Worm (Caenorhabditis elegans): ENCODE data around the gene T12B5.14.

DNA sequence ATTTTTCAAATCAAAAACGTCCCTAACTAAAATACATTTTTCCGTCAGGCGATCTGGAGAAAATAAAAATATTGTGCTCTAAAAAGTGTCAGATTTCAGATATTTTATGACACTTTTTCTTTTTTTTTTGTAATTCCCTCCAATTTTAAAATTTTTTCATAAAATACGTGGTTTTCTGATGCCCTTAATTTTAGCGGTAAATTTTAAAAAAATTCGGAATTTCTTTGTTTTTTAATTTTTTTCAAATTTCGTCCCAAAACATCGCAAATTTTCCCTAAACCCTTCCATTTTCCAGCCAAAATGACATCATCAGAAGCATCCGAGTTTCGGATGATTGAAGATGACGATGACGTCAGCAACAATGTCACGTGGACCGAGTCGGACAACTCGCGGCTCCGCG is 36.9 kb downstream of the T12B5.14 start, which contains the start of gene trp-2:
- no peak for TF ChIP-seq flt-1 (GFP tag; IDR thresholded peaks at IDR 0.05)
- TF ChIP-seq klf-2 (GFP tag; conservative IDR thresholded peaks at IDR 0.05): no peak
- no peak for TF ChIP-seq ref-1 (GFP tag; conservative IDR thresholded peaks at IDR 0.05)
- TF ChIP-seq T22C8.4 (GFP tag; IDR thresholded peaks at IDR 0.05): no peak
- TF ChIP-seq ztf-23 (GFP tag; IDR thresholded peaks at IDR 0.05): no peak
- no peak for TF ChIP-seq ztf-29 (GFP tag; IDR thresholded peaks at IDR 0.05)
- TF ChIP-seq med-1 (GFP tag; optimal IDR thresholded peaks at IDR 0.05; ENCODE audit: insufficient read depth): no peak
- no peak for TF ChIP-seq tab-1 (GFP tag; IDR thresholded peaks at IDR 0.05)

Data from whole organism, midembryonic.